Fruit fly (Drosophila melanogaster) whole organism, adult: ENCODE results near the gene CG31819.

Experiments
- CG7045 ChIP-seq: fragments of 200-800 bp; sonication (Bioruptor generic); optimal IDR thresholded peaks from 2 replicates; lab custom pipeline; 2017; ENCODE audit warnings: missing biosample characterization, mild to moderate bottlenecking, missing genetic modification characterization
- bab1 ChIP-seq: fragments of 200-800 bp; sonication (Bioruptor generic); optimal IDR thresholded peaks from 3 replicates; lab custom pipeline; 2019; ENCODE audit warnings: missing biosample characterization, mild to moderate bottlenecking, missing genetic modification characterization, moderate library complexity

Gene CG31819

DNA sequence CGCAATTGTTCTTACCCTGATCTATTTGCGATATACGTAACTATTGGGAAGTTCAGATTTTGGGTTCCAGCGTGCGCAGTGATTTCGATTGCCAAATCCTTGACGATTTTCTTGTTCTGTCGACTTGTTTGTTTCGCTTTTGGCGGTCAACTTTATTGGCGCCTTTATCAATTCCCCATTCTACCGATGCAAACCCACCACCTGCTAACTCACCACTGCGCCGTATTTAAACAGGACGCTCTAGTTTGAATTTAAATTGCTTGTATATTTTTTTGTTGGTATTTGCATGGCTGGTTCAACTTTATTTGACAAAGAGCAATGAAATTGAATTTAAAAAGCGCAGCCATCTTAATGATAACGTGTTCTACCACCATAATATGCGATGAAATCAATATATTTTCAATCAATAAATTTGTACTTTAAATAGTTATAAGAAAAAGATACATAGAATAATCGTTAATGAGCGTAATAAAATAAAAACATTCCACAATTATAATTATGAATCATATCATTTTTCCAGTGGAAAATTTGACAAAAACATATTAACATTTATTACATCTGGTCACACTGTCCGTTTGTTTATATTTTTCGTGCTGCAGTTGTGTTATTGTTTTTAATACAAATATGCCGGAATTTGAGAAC is 50.4 kb downstream of the CG31819 start, which contains the start of the genes twe and CG4935:
TSS of gene twe (minus strand) at position 302 of the 642 bp plus-strand sequence.
TSS of gene CG4935 (plus strand) at position 566 of the 642 bp plus-strand sequence.
- TF ChIP-seq bab1 (GFP tag; lab: Kevin White, UChicago) (peak; percentile 32), CG7045 (no peak)
